Worm (Caenorhabditis elegans) whole organism, L3 larva: ENCODE results near the gene nspe-8.

ENCODE experiments used
- R02D3.7 ChIP-seq: fragments of 150-350 bp; optimal IDR thresholded peaks from 2 replicates; lab custom pipeline; 2014; ENCODE audit warnings: missing biosample characterization, missing genetic modification characterization
- ZK546.5 ChIP-seq: sonication (generic microtip); optimal IDR thresholded peaks from 2 replicates; lab custom pipeline; 2017; ENCODE audit warnings: missing biosample characterization, missing genetic modification characterization
- aly-2 ChIP-seq: fragments of 150-350 bp; optimal IDR thresholded peaks from 2 replicates; lab custom pipeline; 2014; ENCODE audit warnings: missing biosample characterization, missing genetic modification characterization
- ama-1 ChIP-seq: fragments of 150-350 bp; optimal IDR thresholded peaks from 2 replicates; lab custom pipeline; 2018
- ceh-16 ChIP-seq: sonication (generic microtip); optimal IDR thresholded peaks from 2 replicates; lab custom pipeline; 2017; ENCODE audit warnings: missing biosample characterization, missing genetic modification characterization
- ceh-28 ChIP-seq: fragments of 150-350 bp; optimal IDR thresholded peaks from 2 replicates; lab custom pipeline; 2014; ENCODE audit warnings: missing biosample characterization, missing genetic modification reagents, missing genetic modification characterization
- ceh-82 ChIP-seq: fragments of 150-350 bp; optimal IDR thresholded peaks from 2 replicates; lab custom pipeline; 2014; ENCODE audit warnings: missing biosample characterization, missing genetic modification characterization
- ceh-9 ChIP-seq: sonication (generic microtip); optimal IDR thresholded peaks from 2 replicates; lab custom pipeline; 2018; ENCODE audit warnings: missing biosample characterization, missing genetic modification characterization
- daf-12 ChIP-seq: fragments of 150-350 bp; optimal IDR thresholded peaks from 2 replicates; lab custom pipeline; 2014; ENCODE audit warnings: missing biosample characterization, missing genetic modification reagents, missing genetic modification characterization
- egl-27 ChIP-seq: sonication (generic microtip); optimal IDR thresholded peaks from 4 replicates; lab custom pipeline; 2017; ENCODE audit warnings: missing biosample characterization, missing genetic modification reagents, missing genetic modification characterization
- egl-5 ChIP-seq: fragments of 150-350 bp; optimal IDR thresholded peaks from 2 replicates; lab custom pipeline; 2017; ENCODE audit warnings: missing biosample characterization, missing genetic modification reagents, missing genetic modification characterization, inconsistent platforms
- elt-1 ChIP-seq: fragments of 150-350 bp; optimal IDR thresholded peaks from 2 replicates; lab custom pipeline; 2014; ENCODE audit warnings: missing biosample characterization, missing genetic modification characterization
- elt-2 ChIP-seq: sonication (generic microtip); optimal IDR thresholded peaks from 2 replicates; lab custom pipeline; 2016; ENCODE audit warnings: missing genetic modification reagents, mild to moderate bottlenecking, missing genetic modification characterization, missing compliant biosample characterization
- elt-3 ChIP-seq, 3 experiments: fragments of 150-350 bp in 1 of 3; sonication (generic microtip) in 2 of 3; optimal IDR thresholded peaks; 2 replicates in 2 of 3; 4 replicates in 1 of 3; lab custom pipeline; 2014 to 2017; ENCODE audit warnings: missing biosample characterization in 3 of 3, missing genetic modification characterization in 3 of 3
- eor-1 ChIP-seq, 2 experiments: fragments of 150-350 bp; optimal IDR thresholded peaks; 2 replicates each; lab custom pipeline; 2014 to 2018; ENCODE audit warnings: missing biosample characterization in 2 of 2, missing genetic modification characterization in 2 of 2
- fkh-10 ChIP-seq: sonication (generic microtip); optimal IDR thresholded peaks from 2 replicates; lab custom pipeline; 2017; ENCODE audit warnings: missing biosample characterization, missing genetic modification reagents, missing genetic modification characterization
- fkh-2 ChIP-seq: fragments of 150-350 bp; optimal IDR thresholded peaks from 2 replicates; lab custom pipeline; 2014; ENCODE audit warnings: missing biosample characterization, missing genetic modification reagents, missing genetic modification characterization
- fos-1 ChIP-seq: fragments of 150-350 bp; optimal IDR thresholded peaks from 2 replicates; lab custom pipeline; 2014; ENCODE audit warnings: missing biosample characterization, missing genetic modification characterization
- hmg-11 ChIP-seq: sonication (generic microtip); optimal IDR thresholded peaks from 2 replicates; lab custom pipeline; 2016; ENCODE audit warnings: missing genetic modification characterization, missing compliant biosample characterization
- jun-1 ChIP-seq: fragments of 150-350 bp; optimal IDR thresholded peaks from 2 replicates; lab custom pipeline; 2014; ENCODE audit warnings: missing biosample characterization, missing genetic modification reagents, missing genetic modification characterization
- lin-15B ChIP-seq: fragments of 150-350 bp; optimal IDR thresholded peaks from 2 replicates; lab custom pipeline; 2014; ENCODE audit warnings: missing biosample characterization, missing genetic modification characterization
- lin-39 ChIP-seq: fragments of 150-350 bp; optimal IDR thresholded peaks from 2 replicates; lab custom pipeline; 2018; ENCODE audit warnings: missing biosample characterization, missing genetic modification reagents, missing genetic modification characterization
- lsy-12 ChIP-seq: sonication (generic microtip); optimal IDR thresholded peaks from 2 replicates; lab custom pipeline; 2016; ENCODE audit warnings: mild to moderate bottlenecking, missing genetic modification characterization, missing compliant biosample characterization
- mdl-1 ChIP-seq: fragments of 150-350 bp; optimal IDR thresholded peaks from 2 replicates; lab custom pipeline; 2014; ENCODE audit warnings: missing biosample characterization, missing genetic modification characterization
- mml-1 ChIP-seq: fragments of 150-350 bp; sonication (generic microtip); optimal IDR thresholded peaks from 3 replicates; lab custom pipeline; 2014; ENCODE audit warnings: missing biosample characterization, missing genetic modification characterization
- nfya-1 ChIP-seq: sonication (generic microtip); optimal IDR thresholded peaks from 2 replicates; lab custom pipeline; 2017; ENCODE audit warnings: missing genetic modification characterization, mild to moderate bottlenecking, missing compliant biosample characterization, antibody characterized with exemption, moderate library complexity; ENCODE audit not compliant: insufficient read depth
- nhr-11 ChIP-seq: fragments of 150-350 bp; optimal IDR thresholded peaks from 2 replicates; lab custom pipeline; 2014; ENCODE audit warnings: missing biosample characterization, missing genetic modification characterization
- nhr-12 ChIP-seq: fragments of 150-350 bp; optimal IDR thresholded peaks from 2 replicates; lab custom pipeline; 2014; ENCODE audit warnings: missing biosample characterization, missing genetic modification characterization
- nhr-23 ChIP-seq: fragments of 150-350 bp; optimal IDR thresholded peaks from 2 replicates; lab custom pipeline; 2014; ENCODE audit warnings: missing biosample characterization, missing genetic modification reagents, missing genetic modification characterization
- nhr-237 ChIP-seq: fragments of 150-350 bp; optimal IDR thresholded peaks from 2 replicates; lab custom pipeline; 2014; ENCODE audit warnings: missing biosample characterization, missing genetic modification characterization
- nhr-25 ChIP-seq: sonication (generic microtip); optimal IDR thresholded peaks from 2 replicates; lab custom pipeline; 2017; ENCODE audit warnings: missing biosample characterization, missing genetic modification characterization
- nhr-28 ChIP-seq: fragments of 150-350 bp; optimal IDR thresholded peaks from 2 replicates; lab custom pipeline; 2014; ENCODE audit warnings: missing biosample characterization, missing genetic modification characterization
- nhr-43 ChIP-seq: sonication (generic microtip); optimal IDR thresholded peaks from 2 replicates; lab custom pipeline; 2016; ENCODE audit warnings: mild to moderate bottlenecking, missing genetic modification characterization, missing compliant biosample characterization; ENCODE audit not compliant: poor library complexity, severe bottlenecking
- nhr-67 ChIP-seq: fragments of 150-350 bp; optimal IDR thresholded peaks from 2 replicates; lab custom pipeline; 2014; ENCODE audit warnings: missing biosample characterization, missing genetic modification characterization
- nhr-76 ChIP-seq: fragments of 150-350 bp; sonication (generic microtip); optimal IDR thresholded peaks from 5 replicates; lab custom pipeline; 2014; ENCODE audit warnings: missing biosample characterization, missing genetic modification characterization
- nhr-77 ChIP-seq: fragments of 150-350 bp; optimal IDR thresholded peaks from 2 replicates; lab custom pipeline; 2014; ENCODE audit warnings: missing biosample characterization, missing genetic modification characterization
- pha-4 ChIP-seq: fragments of 150-350 bp; optimal IDR thresholded peaks from 2 replicates; lab custom pipeline; 2014; ENCODE audit warnings: missing biosample characterization, missing genetic modification reagents, missing genetic modification characterization
- pqm-1 ChIP-seq: fragments of 150-350 bp; optimal IDR thresholded peaks from 2 replicates; lab custom pipeline; 2017; ENCODE audit warnings: missing biosample characterization, missing genetic modification characterization, inconsistent platforms
- sea-2 ChIP-seq: fragments of 150-350 bp; sonication (generic microtip); optimal IDR thresholded peaks from 4 replicates; lab custom pipeline; 2014; ENCODE audit warnings: missing biosample characterization, missing genetic modification reagents, missing genetic modification characterization
- skn-1 ChIP-seq: fragments of 150-350 bp; optimal IDR thresholded peaks from 2 replicates; lab custom pipeline; 2014; ENCODE audit warnings: missing biosample characterization, missing genetic modification characterization
- snpc-4 ChIP-seq: fragments of 150-350 bp; optimal IDR thresholded peaks from 2 replicates; lab custom pipeline; 2014; ENCODE audit warnings: missing biosample characterization, missing genetic modification characterization
- tbx-2 ChIP-seq: sonication (generic microtip); optimal IDR thresholded peaks from 2 replicates; lab custom pipeline; 2016; ENCODE audit warnings: mild to moderate bottlenecking, missing genetic modification characterization, missing compliant biosample characterization
- unc-39 ChIP-seq: sonication (generic microtip); optimal IDR thresholded peaks from 4 replicates; lab custom pipeline; 2017; ENCODE audit warnings: missing biosample characterization, missing genetic modification characterization
- unc-62 ChIP-seq: fragments of 150-350 bp; sonication (generic microtip); optimal IDR thresholded peaks from 4 replicates; lab custom pipeline; 2014; ENCODE audit warnings: missing biosample characterization, missing genetic modification reagents, missing genetic modification characterization
- zag-1 ChIP-seq: fragments of 150-350 bp; optimal IDR thresholded peaks from 2 replicates; lab custom pipeline; 2014; ENCODE audit warnings: missing biosample characterization, missing genetic modification characterization
- ztf-11 ChIP-seq: fragments of 150-350 bp; optimal IDR thresholded peaks from 2 replicates; lab custom pipeline; 2014; ENCODE audit warnings: missing biosample characterization, missing genetic modification characterization
- ztf-4 ChIP-seq: fragments of 150-350 bp; optimal IDR thresholded peaks from 2 replicates; lab custom pipeline; 2014; ENCODE audit warnings: missing biosample characterization, missing genetic modification characterization

nspe-8 gene

ce11 chrII:12606108-12606507, 15.7 kb downstream of the nspe-8 start:
- TF ChIP-seq ztf-11 (no peak), lin-39 (tag; lab: Kevin White, UChicago) (no peak), lin-15B (no peak), nfya-1 (tag; lab: Kevin White, UChicago) (no peak), nhr-12 (tag; lab: Kevin White, UChicago) (no peak), unc-39 (tag; lab: Kevin White, UChicago) (no peak), eor-1 (tag; optimal IDR thresholded peaks at IDR 0.05; lab: Kevin White, UChicago) (no peak), hmg-11 (tag; lab: Kevin White, UChicago) (no peak), pha-4 (tag; lab: Kevin White, UChicago) (no peak), R02D3.7 (tag; lab: Kevin White, UChicago) (no peak), fkh-10 (GFP tag; lab: Kevin White, UChicago) (no peak), fkh-2 (no peak)

ce11 chrII:12603667-12604621, 17.8 kb downstream of the nspe-8 start, which contains the start of the genes ceh-100 and lips-15:
Gene ceh-100, minus strand, starts transcription at chrII:12603680.
Gene lips-15, plus strand, starts transcription at chrII:12604386.
- TF ChIP-seq nhr-67 (tag; lab: Kevin White, UChicago): no peak
- TF ChIP-seq zag-1 (tag; lab: Kevin White, UChicago): no peak
- TF ChIP-seq nhr-237 (tag; lab: Kevin White, UChicago): no peak
- TF ChIP-seq mdl-1 (tag; lab: Kevin White, UChicago): no peak
- TF ChIP-seq nfya-1 (tag; lab: Kevin White, UChicago): peak; percentile 46
- TF ChIP-seq nhr-25: peak; percentile 56
- peak; percentile 78 for TF ChIP-seq ceh-28 (tag; lab: Kevin White, UChicago)
- no peak for TF ChIP-seq tbx-2 (tag; lab: Kevin White, UChicago)
- TF ChIP-seq egl-27 (tag; lab: Kevin White, UChicago): no peak
- no peak for TF ChIP-seq daf-12 (tag; lab: Kevin White, UChicago)
- TF ChIP-seq ceh-9 (tag; lab: Kevin White, UChicago): no peak
- no peak for TF ChIP-seq nhr-77 (tag; lab: Kevin White, UChicago)
- peak; percentile 23 for TF ChIP-seq pha-4 (tag; lab: Kevin White, UChicago)
- peak; percentile 0 for TF ChIP-seq nhr-23
- TF ChIP-seq ama-1 (lab: Kevin White, UChicago): no peak
- TF ChIP-seq jun-1 (tag; lab: Kevin White, UChicago): no peak
- no peak for TF ChIP-seq ceh-16 (tag; lab: Kevin White, UChicago)
- TF ChIP-seq elt-3 (tag; optimal IDR thresholded peaks at IDR 0.05; lab: Kevin White, UChicago): no peak
- no peak for TF ChIP-seq fkh-10 (GFP tag; lab: Kevin White, UChicago)
- TF ChIP-seq sea-2 (GFP tag; lab: Kevin White, UChicago): no peak
- no peak for TF ChIP-seq nhr-12 (tag; lab: Kevin White, UChicago)
- no peak for TF ChIP-seq unc-62 (GFP tag; lab: Kevin White, UChicago)
- TF ChIP-seq egl-5 (tag; lab: Kevin White, UChicago): peak; percentile 37
- no peak for TF ChIP-seq skn-1 (tag; lab: Kevin White, UChicago)
- no peak for TF ChIP-seq lin-39 (tag; lab: Kevin White, UChicago)
- TF ChIP-seq mml-1 (tag; lab: Kevin White, UChicago): no peak
- no peak for TF ChIP-seq ztf-4 (tag; lab: Kevin White, UChicago)
- no peak for TF ChIP-seq nhr-76 (tag; lab: Kevin White, UChicago)
- TF ChIP-seq R02D3.7 (tag; lab: Kevin White, UChicago): no peak
- TF ChIP-seq nhr-11: no peak
- TF ChIP-seq ceh-82 (tag; lab: Kevin White, UChicago): no peak
- TF ChIP-seq fkh-2: no peak
- no peak for TF ChIP-seq ZK546.5 (tag; lab: Kevin White, UChicago)
- TF ChIP-seq lin-15B: peak; percentile 81
- no peak for TF ChIP-seq fos-1 (tag; lab: Kevin White, UChicago)
- no peak for TF ChIP-seq nhr-43 (tag; lab: Kevin White, UChicago)
- TF ChIP-seq ztf-11: no peak
- TF ChIP-seq hmg-11 (tag; lab: Kevin White, UChicago): peak; percentile 43
- TF ChIP-seq eor-1 (tag; optimal IDR thresholded peaks at IDR 0.05; lab: Kevin White, UChicago): no peak
- TF ChIP-seq elt-2 (tag; lab: Kevin White, UChicago): peak; percentile 5
- TF ChIP-seq lsy-12: no peak
- TF ChIP-seq pqm-1 (tag; lab: Kevin White, UChicago): no peak
- TF ChIP-seq snpc-4: no peak
- TF ChIP-seq aly-2 (tag; lab: Kevin White, UChicago): no peak
- TF ChIP-seq elt-1 (tag; lab: Kevin White, UChicago): no peak
- TF ChIP-seq unc-39 (tag; lab: Kevin White, UChicago): no peak
- no peak for TF ChIP-seq nhr-28 (tag; lab: Kevin White, UChicago)
